Fruit fly (Drosophila melanogaster) whole organism, embryonic: ENCODE data around the gene CG14212.

ENCODE experiments used
- Atf-2 ChIP-seq: fragments of 200-800 bp; sonication (Bioruptor generic); optimal IDR thresholded peaks from 2 replicates; lab custom pipeline; 2016; ENCODE audit warnings: missing biosample characterization, missing genetic modification characterization
- BEAF-32 ChIP-seq: fragments of 200-800 bp; sonication (Bioruptor generic); optimal IDR thresholded peaks from 3 replicates; lab custom pipeline; 2017; ENCODE audit warnings: missing biosample characterization, missing genetic modification characterization, mild to moderate bottlenecking, moderate library complexity, missing genetic modification reagents
- Blimp-1 ChIP-seq: fragments of 200-800 bp; sonication (Bioruptor generic); optimal IDR thresholded peaks from 3 replicates; lab custom pipeline; 2018; ENCODE audit warnings: missing biosample characterization, missing genetic modification characterization, mild to moderate bottlenecking, moderate library complexity, missing genetic modification reagents
- Bteb2 ChIP-seq: fragments of 200-800 bp; sonication (Bioruptor generic); optimal IDR thresholded peaks from 2 replicates; lab custom pipeline; 2016; ENCODE audit warnings: missing biosample characterization, missing genetic modification characterization
- CG10431 ChIP-seq: fragments of 200-800 bp; sonication (Bioruptor generic); optimal IDR thresholded peaks from 3 replicates; lab custom pipeline; 2018; ENCODE audit warnings: missing biosample characterization, mild to moderate bottlenecking, missing genetic modification characterization
- CG10654 ChIP-seq: fragments of 200-800 bp; sonication (Bioruptor generic); optimal IDR thresholded peaks from 2 replicates; lab custom pipeline; 2016; ENCODE audit warnings: missing biosample characterization, missing genetic modification characterization
- CG11504 ChIP-seq: fragments of 200-800 bp; sonication (Bioruptor generic); optimal IDR thresholded peaks from 3 replicates; lab custom pipeline; 2019; ENCODE audit warnings: missing biosample characterization, mild to moderate bottlenecking, missing genetic modification characterization, moderate library complexity
- CG12104 ChIP-seq: fragments of 200-800 bp; sonication (Bioruptor generic); optimal IDR thresholded peaks from 3 replicates; lab custom pipeline; 2016; ENCODE audit warnings: missing biosample characterization, missing genetic modification characterization
- CG12391 ChIP-seq: fragments of 200-800 bp; sonication (Bioruptor generic); optimal IDR thresholded peaks from 3 replicates; lab custom pipeline; 2018; ENCODE audit warnings: missing biosample characterization, mild to moderate bottlenecking, missing genetic modification characterization, moderate library complexity
- CG1603 ChIP-seq: fragments of 200-800 bp; sonication (Bioruptor generic); optimal IDR thresholded peaks from 2 replicates; lab custom pipeline; 2019; ENCODE audit warnings: missing biosample characterization, mild to moderate bottlenecking, missing genetic modification characterization, moderate library complexity
- CG17912 ChIP-seq: fragments of 200-800 bp; sonication (Bioruptor generic); optimal IDR thresholded peaks from 2 replicates; lab custom pipeline; 2018; ENCODE audit warnings: missing biosample characterization, mild to moderate bottlenecking, missing genetic modification characterization
- CG18764 ChIP-seq: fragments of 200-800 bp; sonication (Bioruptor generic); optimal IDR thresholded peaks from 3 replicates; lab custom pipeline; 2016; ENCODE audit warnings: missing biosample characterization, missing genetic modification characterization
- CG30020 ChIP-seq: fragments of 200-800 bp; optimal IDR thresholded peaks from 2 replicates; lab custom pipeline; 2019; ENCODE audit warnings: missing biosample characterization, mild to moderate bottlenecking, missing genetic modification characterization, moderate library complexity
- CG30431 ChIP-seq: fragments of 200-800 bp; sonication (Bioruptor generic); optimal IDR thresholded peaks from 2 replicates; lab custom pipeline; 2017; ENCODE audit warnings: missing biosample characterization, missing genetic modification characterization
- CG34224 ChIP-seq: fragments of 200-800 bp; sonication (Bioruptor generic); IDR thresholded peaks from 3 replicates; pipeline ENCODE4 v1.3.6; 2022; ENCODE audit warnings: missing biosample characterization, missing genetic modification characterization; ENCODE audit not compliant: partially characterized antibody
- CG3995 ChIP-seq: fragments of 200-800 bp; sonication (Bioruptor generic); optimal IDR thresholded peaks from 3 replicates; lab custom pipeline; 2016; ENCODE audit warnings: missing biosample characterization, missing genetic modification characterization
- CG4730 ChIP-seq: fragments of 200-800 bp; sonication (Bioruptor generic); IDR thresholded peaks from 2 replicates; pipeline ENCODE4 v1.3.6; 2022; ENCODE audit warnings: missing biosample characterization, missing genetic modification characterization
- CG6683 ChIP-seq: fragments of 200-800 bp; sonication (Bioruptor generic); optimal IDR thresholded peaks from 2 replicates; lab custom pipeline; 2017; ENCODE audit warnings: missing biosample characterization, mild to moderate bottlenecking, missing genetic modification characterization, missing genetic modification reagents
- CG8089 ChIP-seq: fragments of 200-800 bp; sonication (Bioruptor generic); optimal IDR thresholded peaks from 3 replicates; lab custom pipeline; 2016; ENCODE audit warnings: missing biosample characterization, missing genetic modification characterization
- CG9797 ChIP-seq: fragments of 200-800 bp; sonication (Bioruptor generic); optimal IDR thresholded peaks from 3 replicates; lab custom pipeline; 2018; ENCODE audit warnings: missing biosample characterization, mild to moderate bottlenecking, missing genetic modification characterization
- Deaf1 ChIP-seq: fragments of 200-800 bp; optimal IDR thresholded peaks from 3 replicates; lab custom pipeline; 2019; ENCODE audit warnings: missing biosample characterization, mild to moderate bottlenecking, missing genetic modification characterization, moderate library complexity
- Doc2 ChIP-seq: fragments of 200-800 bp; sonication (Bioruptor generic); IDR thresholded peaks from 2 replicates; pipeline ENCODE4 v1.3.6; 2022; ENCODE audit warnings: missing biosample characterization, missing genetic modification characterization
- Dp ChIP-seq: fragments of 200-800 bp; sonication (Bioruptor generic); optimal IDR thresholded peaks from 2 replicates; lab custom pipeline; 2018; ENCODE audit warnings: missing biosample characterization, mild to moderate bottlenecking, missing genetic modification characterization, moderate library complexity
- Fer1 ChIP-seq: fragments of 200-800 bp; sonication (Bioruptor generic); optimal IDR thresholded peaks from 2 replicates; lab custom pipeline; 2017; ENCODE audit warnings: missing biosample characterization, mild to moderate bottlenecking, missing genetic modification characterization
- HLH4C ChIP-seq: fragments of 200-800 bp; sonication (Bioruptor generic); IDR thresholded peaks from 3 replicates; pipeline ENCODE4 v1.3.6; 2022; ENCODE audit warnings: missing biosample characterization, missing genetic modification characterization; ENCODE audit not compliant: partially characterized antibody
- Hr3 ChIP-seq: fragments of 200-800 bp; sonication (Bioruptor generic); optimal IDR thresholded peaks from 3 replicates; lab custom pipeline; 2016; ENCODE audit warnings: missing biosample characterization, missing genetic modification characterization
- Kr ChIP-seq: fragments of 200-800 bp; sonication (Bioruptor generic); optimal IDR thresholded peaks from 2 replicates; lab custom pipeline; 2017; ENCODE audit warnings: missing biosample characterization, mild to moderate bottlenecking, missing genetic modification characterization
- Lim3 ChIP-seq: fragments of 200-800 bp; sonication (Bioruptor generic); IDR thresholded peaks from 2 replicates; pipeline ENCODE4 v1.3.6; 2022; ENCODE audit warnings: missing biosample characterization, missing genetic modification characterization
- MTF-1 ChIP-seq: fragments of 200-800 bp; sonication (Bioruptor generic); optimal IDR thresholded peaks from 2 replicates; lab custom pipeline; 2018; ENCODE audit warnings: missing biosample characterization, mild to moderate bottlenecking, missing genetic modification characterization, borderline replicate concordance
- Med ChIP-seq: fragments of 200-800 bp; sonication (Bioruptor generic); peaks from one replicate; lab custom pipeline; 2016; ENCODE audit warnings: missing biosample characterization, missing genetic modification characterization, mild to moderate bottlenecking, inconsistent platforms, moderate library complexity
- Meics ChIP-seq: fragments of 200-800 bp; sonication (Bioruptor generic); optimal IDR thresholded peaks from 2 replicates; lab custom pipeline; 2017; ENCODE audit warnings: missing biosample characterization, mild to moderate bottlenecking, missing genetic modification characterization
- NFAT ChIP-seq: fragments of 200-800 bp; sonication (Bioruptor generic); IDR thresholded peaks from 2 replicates; pipeline ENCODE4 v1.3.6; 2022; ENCODE audit warnings: missing biosample characterization, missing genetic modification characterization
- NfI ChIP-seq: fragments of 200-800 bp; sonication (Bioruptor generic); optimal IDR thresholded peaks from 3 replicates; lab custom pipeline; 2018; ENCODE audit warnings: missing biosample characterization, mild to moderate bottlenecking, missing genetic modification characterization, moderate library complexity
- Rfx ChIP-seq: fragments of 200-800 bp; sonication (Bioruptor generic); IDR thresholded peaks from 2 replicates; pipeline ENCODE4 v1.3.6; 2022; ENCODE audit warnings: missing biosample characterization, missing genetic modification characterization
- Sox100B ChIP-seq: fragments of 200-800 bp; sonication (Bioruptor generic); optimal IDR thresholded peaks from 3 replicates; lab custom pipeline; 2018; ENCODE audit warnings: missing biosample characterization, mild to moderate bottlenecking, missing genetic modification characterization
- TFAM ChIP-seq: fragments of 200-800 bp; sonication (Bioruptor generic); optimal IDR thresholded peaks from 2 replicates; lab custom pipeline; 2017; ENCODE audit warnings: missing biosample characterization, missing genetic modification characterization, inconsistent platforms
- Xbp1 ChIP-seq: fragments of 200-800 bp; sonication (Bioruptor generic); optimal IDR thresholded peaks from 3 replicates; lab custom pipeline; 2016; ENCODE audit warnings: missing biosample characterization, mild to moderate bottlenecking, missing genetic modification characterization
- ara ChIP-seq: fragments of 200-800 bp; sonication (Bioruptor generic); IDR thresholded peaks from 2 replicates; pipeline ENCODE4 v1.3.6; 2022; ENCODE audit warnings: missing biosample characterization, missing genetic modification characterization
- az2 ChIP-seq: fragments of 200-800 bp; sonication (Bioruptor generic); optimal IDR thresholded peaks from 3 replicates; lab custom pipeline; 2016; ENCODE audit warnings: missing biosample characterization, missing genetic modification characterization
- br ChIP-seq: fragments of >200 bp; optimal IDR thresholded peaks from 2 replicates; lab custom pipeline; 2017
- crc ChIP-seq: fragments of 200-800 bp; sonication (Bioruptor generic); optimal IDR thresholded peaks from 2 replicates; lab custom pipeline; 2016; ENCODE audit warnings: missing biosample characterization, missing genetic modification characterization
- gcm ChIP-seq: fragments of 200-800 bp; sonication (Bioruptor generic); optimal IDR thresholded peaks from 2 replicates; lab custom pipeline; 2019; ENCODE audit warnings: missing biosample characterization, mild to moderate bottlenecking, missing genetic modification characterization, moderate library complexity
- gem ChIP-seq: fragments of 200-800 bp; sonication (Bioruptor generic); optimal IDR thresholded peaks from 2 replicates; lab custom pipeline; 2019; ENCODE audit warnings: missing biosample characterization, mild to moderate bottlenecking, missing genetic modification characterization, moderate library complexity
- kah ChIP-seq: fragments of 200-800 bp; sonication (Bioruptor generic); optimal IDR thresholded peaks from 2 replicates; lab custom pipeline; 2018; ENCODE audit warnings: missing biosample characterization, mild to moderate bottlenecking, missing genetic modification characterization
- knrl ChIP-seq: fragments of 200-800 bp; sonication (Bioruptor generic); IDR thresholded peaks from 3 replicates; pipeline ENCODE4 v1.3.6; 2022; ENCODE audit warnings: missing biosample characterization, missing genetic modification characterization; ENCODE audit not compliant: partially characterized antibody
- otp ChIP-seq: fragments of 200-800 bp; sonication (Bioruptor generic); IDR thresholded peaks from 3 replicates; pipeline ENCODE4, ENCODE4 v1.3.6; 2022; ENCODE audit warnings: missing biosample characterization, missing genetic modification characterization
- ranshi ChIP-seq: fragments of 200-800 bp; sonication (Bioruptor generic); IDR thresholded peaks from 2 replicates; pipeline ENCODE4 v1.3.6; 2022; ENCODE audit warnings: missing biosample characterization, missing genetic modification characterization
- stc ChIP-seq: fragments of 200-800 bp; sonication (Bioruptor generic); IDR thresholded peaks from 2 replicates; pipeline ENCODE4 v1.3.6; 2022; ENCODE audit warnings: missing biosample characterization, missing genetic modification characterization
- zen2 ChIP-seq: fragments of 200-800 bp; sonication (Bioruptor generic); IDR thresholded peaks from 3 replicates; pipeline ENCODE4 v1.3.6; 2022; ENCODE audit warnings: missing biosample characterization, missing genetic modification characterization; ENCODE audit not compliant: partially characterized antibody

The CG14212 gene

DNA sequence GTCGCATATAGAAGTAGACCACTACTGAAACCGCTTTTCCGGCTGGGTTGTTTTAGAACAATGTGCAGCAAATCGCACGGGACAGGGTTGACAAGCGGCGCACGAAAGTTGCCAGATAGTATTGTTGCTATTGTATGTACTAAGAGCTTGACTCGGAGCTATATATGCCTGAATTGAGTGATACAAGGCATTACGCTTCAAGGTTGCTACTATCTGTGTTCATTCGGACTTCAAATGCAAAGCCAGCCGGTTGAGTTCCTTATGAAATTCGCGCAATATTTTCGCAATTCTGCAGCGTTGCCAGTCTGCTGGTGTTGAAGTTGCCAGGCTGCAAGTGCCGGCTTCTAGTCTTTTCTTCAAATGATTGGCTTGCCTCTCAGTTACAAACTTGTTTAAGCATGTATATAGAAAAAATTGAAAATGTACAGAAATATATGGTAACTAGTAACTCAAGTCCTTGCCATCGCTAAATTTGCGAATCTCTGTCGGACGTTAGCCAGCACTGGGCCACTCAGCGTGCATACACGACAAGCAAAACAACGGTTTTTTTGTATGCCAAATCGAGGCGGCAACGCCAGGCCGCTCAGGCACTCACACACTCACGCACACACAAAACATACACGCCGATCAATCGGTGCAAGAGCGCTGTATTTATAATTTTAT is 26.4 kb downstream of the CG14212 start, which contains the start of the genes Ranbp21 and Elys (continued):
- TF ChIP-seq kah (GFP tag; lab: Kevin White, UChicago) (no peak), CG12391 (tag; lab: Kevin White, UChicago) (peak; percentile 50), TFAM (GFP tag; lab: Kevin White, UChicago) (no peak), HLH4C (GFP tag; lab: Robert Waterston, UW) (no peak; the same call in none of the 3 replicates), Dp (GFP tag; lab: Kevin White, UChicago) (peak; percentile 44), knrl (GFP tag; lab: Robert Waterston, UW) (peak; percentile 61), crc (GFP tag; lab: Kevin White, UChicago) (peak; percentile 37), CG4730 (GFP tag; lab: Robert Waterston, UW) (peak; percentile 34; the same call in 1 of the 2 replicates), Bteb2 (GFP tag; lab: Kevin White, UChicago) (peak; percentile 30), ranshi (GFP tag; lab: Robert Waterston, UW) (peak; percentile 67; the same call in 1 of the 2 replicates), otp (GFP tag; lab: Robert Waterston, UW) (no peak), CG10654 (GFP tag; lab: Kevin White, UChicago) (no peak), zen2 (GFP tag; lab: Robert Waterston, UW) (no peak), Deaf1 (no peak), br (lab: Kevin White, UChicago) (no peak), CG30431 (GFP tag; lab: Kevin White, UChicago) (peak; percentile 15), Doc2 (no peak), Kr (no peak), Meics (no peak), gem (tag; lab: Kevin White, UChicago) (no peak), stc (GFP tag; lab: Robert Waterston, UW) (peak; percentile 47; the same call in 1 of the 2 replicates), CG34224 (GFP tag; lab: Robert Waterston, UW) (no peak; the same call in 2 of the 3 replicates), Blimp-1 (no peak), gcm (GFP tag; lab: Kevin White, UChicago) (no peak), NfI (GFP tag; lab: Kevin White, UChicago) (peak; percentile 27), Hr3 (GFP tag; lab: Kevin White, UChicago) (peak; percentile 46), CG10431 (GFP tag; lab: Kevin White, UChicago) (no peak), Xbp1 (GFP tag; lab: Kevin White, UChicago) (peak; percentile 67), CG11504 (tag; lab: Kevin White, UChicago) (no peak), MTF-1 (no peak), CG30020 (tag; lab: Kevin White, UChicago) (peak; percentile 27), az2 (GFP tag; lab: Kevin White, UChicago) (peak; percentile 45), Sox100B (GFP tag; lab: Kevin White, UChicago) (no peak), BEAF-32 (GFP tag; lab: Kevin White, UChicago) (peak; percentile 74), Rfx (GFP tag; lab: Robert Waterston, UW) (peak; percentile 66; the same call in 1 of the 2 replicates), NFAT (GFP tag; lab: Robert Waterston, UW) (0 out of 2 replicates have a peak, but pooled peaks have one; percentile 15), CG3995 (GFP tag; lab: Kevin White, UChicago) (no peak), CG18764 (no peak), Med (GFP tag; lab: Kevin White, UChicago) (peak; percentile 91), CG17912 (GFP tag; lab: Kevin White, UChicago) (no peak), CG8089 (GFP tag; lab: Kevin White, UChicago) (peak; percentile 38), ara (GFP tag; lab: Robert Waterston, UW) (peak; percentile 62), CG9797 (GFP tag; lab: Kevin White, UChicago) (peak; percentile 40), CG12104 (GFP tag; lab: Kevin White, UChicago) (peak; percentile 11), Atf-2 (GFP tag; lab: Kevin White, UChicago) (no peak), CG6683 (GFP tag; lab: Kevin White, UChicago) (no peak), Fer1 (no peak), CG1603 (no peak), Lim3 (no peak)
